Worm (Caenorhabditis elegans): ENCODE results near the gene gldi-3.

DNA sequence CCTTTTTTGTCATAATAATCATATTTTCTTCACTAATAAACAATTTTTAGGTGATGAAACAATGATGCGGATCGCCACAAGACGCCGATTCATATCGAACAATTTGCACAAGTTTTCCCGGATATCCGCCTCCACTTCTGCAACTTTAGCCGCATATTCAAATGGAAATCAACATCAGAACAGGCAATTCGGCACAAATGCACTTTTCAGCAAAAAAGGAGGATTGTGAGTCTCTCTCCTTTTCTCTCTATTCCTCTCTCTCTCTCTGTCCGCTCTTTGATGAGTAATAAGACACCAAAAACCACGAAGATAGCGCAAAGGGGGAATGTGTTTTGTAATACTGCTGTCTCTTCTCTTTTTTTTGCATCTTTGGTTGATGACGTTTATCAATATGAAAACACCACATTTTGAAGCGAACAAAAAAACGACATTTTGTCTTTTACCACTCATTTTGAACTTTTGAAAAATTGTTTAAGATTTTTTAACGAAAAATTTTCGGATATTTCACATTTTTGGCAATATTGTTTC, 45.0 kb upstream of the gldi-3 start, which contains the start of gene eat-3:
- TF ChIP-seq unc-62 (GFP tag; optimal IDR thresholded peaks at IDR 0.05) (no peak), tlf-1 (GFP tag; optimal IDR thresholded peaks at IDR 0.05) (no peak), ceh-27 (GFP tag; optimal IDR thresholded peaks at IDR 0.05) (no peak), ztf-25 (GFP tag; IDR thresholded peaks at IDR 0.05) (no peak), K12H6.12 (tag; optimal IDR thresholded peaks at IDR 0.05) (no peak), ceh-58 (GFP tag; IDR thresholded peaks at IDR 0.05) (no peak), hmg-1.2 (GFP tag; IDR thresholded peaks at IDR 0.05) (no peak), F39B2.1 (GFP tag; IDR thresholded peaks at IDR 0.05) (no peak), F22D6.2 (tag; optimal IDR thresholded peaks at IDR 0.05) (no peak), D2030.7 (GFP tag; IDR thresholded peaks at IDR 0.05) (no peak), B0035.1 (tag; optimal IDR thresholded peaks at IDR 0.05) (no peak), snpc-4 (GFP tag; optimal IDR thresholded peaks at IDR 0.05) (no peak), snpc-4 (tag; optimal IDR thresholded peaks at IDR 0.05) (no peak), akir-1 (GFP tag; optimal IDR thresholded peaks at IDR 0.05) (no peak), athp-1 (tag; optimal IDR thresholded peaks at IDR 0.05) (no peak)
